Worm (Caenorhabditis elegans) whole organism, L3 larva: ENCODE results near the gene B0244.16.

ENCODE experiments used
- R02D3.7 ChIP-seq: fragments of 150-350 bp; optimal IDR thresholded peaks from 2 replicates; lab custom pipeline; 2014; ENCODE audit warnings: missing biosample characterization, missing genetic modification characterization
- ZK546.5 ChIP-seq: sonication (generic microtip); optimal IDR thresholded peaks from 2 replicates; lab custom pipeline; 2017; ENCODE audit warnings: missing biosample characterization, missing genetic modification characterization
- aly-2 ChIP-seq: fragments of 150-350 bp; optimal IDR thresholded peaks from 2 replicates; lab custom pipeline; 2014; ENCODE audit warnings: missing biosample characterization, missing genetic modification characterization
- ama-1 ChIP-seq: fragments of 150-350 bp; optimal IDR thresholded peaks from 2 replicates; lab custom pipeline; 2018
- ceh-9 ChIP-seq: sonication (generic microtip); optimal IDR thresholded peaks from 2 replicates; lab custom pipeline; 2018; ENCODE audit warnings: missing biosample characterization, missing genetic modification characterization
- elt-1 ChIP-seq: fragments of 150-350 bp; optimal IDR thresholded peaks from 2 replicates; lab custom pipeline; 2014; ENCODE audit warnings: missing biosample characterization, missing genetic modification characterization
- elt-2 ChIP-seq: sonication (generic microtip); optimal IDR thresholded peaks from 2 replicates; lab custom pipeline; 2016; ENCODE audit warnings: missing genetic modification reagents, mild to moderate bottlenecking, missing genetic modification characterization, missing compliant biosample characterization
- fkh-10 ChIP-seq: sonication (generic microtip); optimal IDR thresholded peaks from 2 replicates; lab custom pipeline; 2017; ENCODE audit warnings: missing biosample characterization, missing genetic modification reagents, missing genetic modification characterization
- fos-1 ChIP-seq: fragments of 150-350 bp; optimal IDR thresholded peaks from 2 replicates; lab custom pipeline; 2014; ENCODE audit warnings: missing biosample characterization, missing genetic modification characterization
- hmg-11 ChIP-seq: sonication (generic microtip); optimal IDR thresholded peaks from 2 replicates; lab custom pipeline; 2016; ENCODE audit warnings: missing genetic modification characterization, missing compliant biosample characterization
- jun-1 ChIP-seq: fragments of 150-350 bp; optimal IDR thresholded peaks from 2 replicates; lab custom pipeline; 2014; ENCODE audit warnings: missing biosample characterization, missing genetic modification reagents, missing genetic modification characterization
- lin-15B ChIP-seq: fragments of 150-350 bp; optimal IDR thresholded peaks from 2 replicates; lab custom pipeline; 2014; ENCODE audit warnings: missing biosample characterization, missing genetic modification characterization
- lsy-12 ChIP-seq: sonication (generic microtip); optimal IDR thresholded peaks from 2 replicates; lab custom pipeline; 2016; ENCODE audit warnings: mild to moderate bottlenecking, missing genetic modification characterization, missing compliant biosample characterization
- nfya-1 ChIP-seq: sonication (generic microtip); optimal IDR thresholded peaks from 2 replicates; lab custom pipeline; 2017; ENCODE audit warnings: missing genetic modification characterization, mild to moderate bottlenecking, missing compliant biosample characterization, antibody characterized with exemption, moderate library complexity; ENCODE audit not compliant: insufficient read depth
- nhr-11 ChIP-seq: fragments of 150-350 bp; optimal IDR thresholded peaks from 2 replicates; lab custom pipeline; 2014; ENCODE audit warnings: missing biosample characterization, missing genetic modification characterization
- nhr-12 ChIP-seq: fragments of 150-350 bp; optimal IDR thresholded peaks from 2 replicates; lab custom pipeline; 2014; ENCODE audit warnings: missing biosample characterization, missing genetic modification characterization
- nhr-23 ChIP-seq: fragments of 150-350 bp; optimal IDR thresholded peaks from 2 replicates; lab custom pipeline; 2014; ENCODE audit warnings: missing biosample characterization, missing genetic modification reagents, missing genetic modification characterization
- nhr-237 ChIP-seq: fragments of 150-350 bp; optimal IDR thresholded peaks from 2 replicates; lab custom pipeline; 2014; ENCODE audit warnings: missing biosample characterization, missing genetic modification characterization
- nhr-25 ChIP-seq: sonication (generic microtip); optimal IDR thresholded peaks from 2 replicates; lab custom pipeline; 2017; ENCODE audit warnings: missing biosample characterization, missing genetic modification characterization
- nhr-43 ChIP-seq: sonication (generic microtip); optimal IDR thresholded peaks from 2 replicates; lab custom pipeline; 2016; ENCODE audit warnings: mild to moderate bottlenecking, missing genetic modification characterization, missing compliant biosample characterization; ENCODE audit not compliant: poor library complexity, severe bottlenecking
- nhr-67 ChIP-seq: fragments of 150-350 bp; optimal IDR thresholded peaks from 2 replicates; lab custom pipeline; 2014; ENCODE audit warnings: missing biosample characterization, missing genetic modification characterization
- nhr-76 ChIP-seq: fragments of 150-350 bp; sonication (generic microtip); optimal IDR thresholded peaks from 5 replicates; lab custom pipeline; 2014; ENCODE audit warnings: missing biosample characterization, missing genetic modification characterization
- nhr-77 ChIP-seq: fragments of 150-350 bp; optimal IDR thresholded peaks from 2 replicates; lab custom pipeline; 2014; ENCODE audit warnings: missing biosample characterization, missing genetic modification characterization
- pha-4 ChIP-seq: fragments of 150-350 bp; optimal IDR thresholded peaks from 2 replicates; lab custom pipeline; 2014; ENCODE audit warnings: missing biosample characterization, missing genetic modification reagents, missing genetic modification characterization
- pqm-1 ChIP-seq: fragments of 150-350 bp; optimal IDR thresholded peaks from 2 replicates; lab custom pipeline; 2017; ENCODE audit warnings: missing biosample characterization, missing genetic modification characterization, inconsistent platforms
- unc-62 ChIP-seq: fragments of 150-350 bp; sonication (generic microtip); optimal IDR thresholded peaks from 4 replicates; lab custom pipeline; 2014; ENCODE audit warnings: missing biosample characterization, missing genetic modification reagents, missing genetic modification characterization
- zag-1 ChIP-seq: fragments of 150-350 bp; optimal IDR thresholded peaks from 2 replicates; lab custom pipeline; 2014; ENCODE audit warnings: missing biosample characterization, missing genetic modification characterization
- ztf-11 ChIP-seq: fragments of 150-350 bp; optimal IDR thresholded peaks from 2 replicates; lab custom pipeline; 2014; ENCODE audit warnings: missing biosample characterization, missing genetic modification characterization

B0244.16 gene

DNA sequence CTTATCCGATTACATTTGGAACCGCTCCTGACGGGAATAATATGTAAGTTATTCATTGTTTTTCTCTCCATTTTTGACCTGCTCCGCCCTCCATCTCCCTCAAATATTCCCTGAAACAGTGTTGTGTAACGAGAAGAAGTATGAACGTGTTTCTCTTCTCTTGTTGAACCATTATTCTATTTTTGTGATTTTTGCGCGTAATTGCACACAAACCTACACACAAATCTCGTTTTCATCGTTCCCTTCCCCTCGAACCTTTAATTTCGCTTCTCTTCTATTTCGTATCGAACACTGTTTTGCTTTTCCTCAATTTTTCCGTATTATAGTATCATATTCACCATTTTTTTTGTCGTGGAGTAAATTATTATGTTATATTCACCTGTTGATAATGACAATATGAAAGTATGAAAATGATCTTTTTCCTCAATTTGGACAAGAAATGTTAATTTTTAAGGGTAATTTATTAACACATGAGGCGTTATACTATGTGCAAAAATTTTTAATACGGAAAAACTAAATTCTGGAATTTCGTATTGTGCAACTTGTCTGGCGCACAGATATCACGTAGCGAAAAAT, 23.5 kb upstream of the B0244.16 start:
- TF ChIP-seq hmg-11 (tag; lab: Kevin White, UChicago) (no peak), ama-1 (lab: Kevin White, UChicago) (peak; percentile 77), elt-2 (peak; percentile 3), nhr-67 (tag; lab: Kevin White, UChicago) (no peak), lsy-12 (peak; percentile 18)
- TF ChIP-seq, all 47 proteins: peak for 3

DNA sequence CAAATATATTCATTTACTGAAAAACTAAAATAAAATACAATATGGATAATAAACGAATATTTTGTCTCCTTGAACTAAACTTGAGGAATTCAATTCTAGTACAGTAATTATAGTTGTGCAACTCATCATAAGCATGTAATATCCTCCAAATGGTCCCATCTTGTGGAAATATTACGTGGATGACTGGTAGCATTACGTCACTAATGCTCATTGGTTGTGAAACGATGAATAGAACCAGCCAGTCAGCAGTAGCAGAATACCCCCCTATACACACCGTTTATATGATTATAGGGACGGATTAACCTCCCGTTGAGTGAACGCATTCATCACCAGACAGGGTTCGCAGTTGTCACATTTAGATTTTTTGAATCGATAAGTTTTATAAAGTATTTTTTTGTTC, 22.4 kb upstream of the B0244.16 start:
- TF ChIP-seq pqm-1 = no peak
- no peak for TF ChIP-seq ztf-11
- TF ChIP-seq fos-1 (tag; lab: Kevin White, UChicago) = no peak
- TF ChIP-seq R02D3.7 = no peak
- no peak for TF ChIP-seq zag-1 (tag; lab: Kevin White, UChicago)
- TF ChIP-seq unc-62 (GFP tag; lab: Kevin White, UChicago) = no peak
- TF ChIP-seq nhr-11 (tag; lab: Kevin White, UChicago) = no peak
- TF ChIP-seq ceh-9 (tag; lab: Kevin White, UChicago) = no peak
- TF ChIP-seq lsy-12 = no peak
- TF ChIP-seq ama-1 (lab: Kevin White, UChicago) = no peak
- TF ChIP-seq nhr-77 = no peak
- TF ChIP-seq nhr-23 (tag; lab: Kevin White, UChicago) = no peak
- TF ChIP-seq nfya-1 (tag; lab: Kevin White, UChicago) = no peak
- no peak for TF ChIP-seq aly-2
- TF ChIP-seq nhr-12 (tag; lab: Kevin White, UChicago) = no peak
- no peak for TF ChIP-seq nhr-237 (tag; lab: Kevin White, UChicago)

DNA sequence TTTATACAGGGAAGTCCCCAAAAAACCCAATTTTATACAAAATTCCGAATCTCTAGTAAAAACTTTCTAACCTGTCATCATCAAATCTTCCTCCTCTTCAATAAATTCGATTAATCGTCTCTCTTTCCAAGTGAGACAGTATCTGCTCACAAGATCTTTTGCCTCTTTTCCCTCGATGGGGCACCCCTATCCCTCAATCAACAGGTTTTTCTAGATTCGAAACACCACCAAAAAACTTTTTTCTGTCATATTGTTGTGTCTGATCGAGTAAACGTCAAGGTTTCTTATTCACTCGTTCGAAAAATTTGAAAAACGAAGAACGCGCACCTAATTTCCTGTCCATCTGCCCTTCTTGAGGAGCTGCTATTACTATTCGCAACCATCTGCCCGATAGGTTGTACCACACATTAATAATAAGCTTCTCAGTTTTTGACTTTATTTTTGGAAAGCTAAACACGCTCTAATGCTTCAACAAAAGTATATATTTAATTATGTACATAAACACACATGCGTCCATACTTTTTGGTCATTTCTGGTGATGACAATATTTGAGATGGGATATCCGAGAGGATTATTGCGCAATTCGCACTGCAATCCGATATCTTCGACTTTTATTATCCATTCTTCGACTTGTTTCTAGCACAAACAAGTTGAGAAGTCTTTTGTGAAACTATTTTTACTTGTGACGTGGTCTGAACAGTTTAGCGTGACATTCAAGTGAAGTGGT, 21.5 kb upstream of the B0244.16 start:
- TF ChIP-seq nhr-25 = peak; percentile 7
- TF ChIP-seq ZK546.5 (tag; lab: Kevin White, UChicago) = no peak
- TF ChIP-seq zag-1 (tag; lab: Kevin White, UChicago) = no peak
- peak; percentile 48 for TF ChIP-seq elt-1 (tag; lab: Kevin White, UChicago)

ce11 chrIII:5719832-5720194, 21.0 kb upstream of the B0244.16 start:
- TF ChIP-seq nhr-237 (tag; lab: Kevin White, UChicago) (no peak), nhr-43 (no peak), zag-1 (tag; lab: Kevin White, UChicago) (no peak), lin-15B (tag; lab: Kevin White, UChicago) (peak; percentile 21), nhr-67 (tag; lab: Kevin White, UChicago) (no peak), jun-1 (no peak)

ce11 chrIII:5720266-5721019, 20.3 kb upstream of the B0244.16 start:
- TF ChIP-seq pha-4 (no peak), unc-62 (GFP tag; lab: Kevin White, UChicago) (no peak), lin-15B (tag; lab: Kevin White, UChicago) (no peak), fkh-10 (GFP tag; lab: Kevin White, UChicago) (no peak), nhr-11 (tag; lab: Kevin White, UChicago) (no peak), nhr-43 (no peak), zag-1 (tag; lab: Kevin White, UChicago) (no peak), nhr-76 (tag; lab: Kevin White, UChicago) (no peak)

ce11 chrIII:5721488-5721887, 19.3 kb upstream of the B0244.16 start:
- TF ChIP-seq jun-1 = no peak
- no peak for TF ChIP-seq lin-15B (tag; lab: Kevin White, UChicago)
- TF ChIP-seq ztf-11 = no peak
- no peak for TF ChIP-seq pha-4
- no peak for TF ChIP-seq nhr-237 (tag; lab: Kevin White, UChicago)
